Fruit fly (Drosophila melanogaster): ENCODE measurements around the gene CG10958.

DNA sequence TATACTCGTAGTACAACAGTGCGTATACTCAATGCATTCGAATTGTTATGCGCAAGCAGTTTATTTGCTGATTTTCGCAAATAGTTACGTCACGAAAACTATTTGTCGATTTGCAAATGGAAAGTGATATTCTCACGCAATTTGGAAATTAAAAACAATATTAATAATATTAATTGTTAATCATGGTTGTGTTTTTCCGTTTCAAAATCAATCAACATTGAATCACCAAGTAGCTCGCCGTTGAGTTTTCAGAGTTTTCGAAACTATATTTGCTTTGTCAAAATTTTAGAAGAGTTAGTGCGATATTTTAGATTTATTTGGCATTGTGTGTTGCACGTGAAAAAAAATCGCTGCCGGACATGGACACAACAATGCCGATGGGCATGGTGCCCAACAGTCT is 27.7 kb downstream of the CG10958 start, which contains the start of gene CG15337:
- TF ChIP-seq CG8478 (optimal IDR thresholded peaks at IDR 0.05) (no peak), CTCF (optimal IDR thresholded peaks at IDR 0.05) (no peak)

Data from S2 (cell line).